Worm (Caenorhabditis elegans): ENCODE measurements around the gene Y113G7B.27.

ce11 chrV:20188790-20189189 is 3.8 kb upstream of the Y113G7B.27 start, which contains the start of gene fbxa-116:
- TF ChIP-seq nfya-1 (tag; optimal IDR thresholded peaks at IDR 0.05; ENCODE audit: borderline replicate concordance, insufficient read depth) (no peak), tbx-9 (tag; optimal IDR thresholded peaks at IDR 0.05; ENCODE audit: borderline replicate concordance) (no peak), bed-2 (GFP tag; IDR thresholded peaks at IDR 0.05) (no peak), sptf-2 (GFP tag; optimal IDR thresholded peaks at IDR 0.05) (no peak), F22D6.2 (tag; optimal IDR thresholded peaks at IDR 0.05) (no peak), unc-62 (GFP tag; optimal IDR thresholded peaks at IDR 0.05) (no peak), aptf-3 (GFP tag; IDR thresholded peaks at IDR 0.05) (no peak), ama-1 (optimal IDR thresholded peaks at IDR 0.05) (no peak), ama-1 (GFP tag; optimal IDR thresholded peaks at IDR 0.05) (no peak), snpc-4 (GFP tag; optimal IDR thresholded peaks at IDR 0.05) (no peak), snpc-4 (tag; optimal IDR thresholded peaks at IDR 0.05) (no peak), dpl-1 (GFP tag; optimal IDR thresholded peaks at IDR 0.05) (no peak), nhr-120 (GFP tag; IDR thresholded peaks at IDR 0.05) (no peak), atf-7 (tag; optimal IDR thresholded peaks at IDR 0.05) (no peak)
